Fruit fly (Drosophila melanogaster) whole organism, embryonic: ENCODE data around the gene ND-MNLL.

Experiments
- Ada2b ChIP-seq: fragments of 200-800 bp; sonication (Bioruptor generic); IDR thresholded peaks from 2 replicates; pipeline ENCODE4 v1.3.6; 2022; ENCODE audit warnings: missing biosample characterization, missing genetic modification characterization
- Awh ChIP-seq: fragments of 200-800 bp; sonication (Bioruptor generic); IDR thresholded peaks from 2 replicates; pipeline ENCODE4, ENCODE4 v1.3.6; 2022; ENCODE audit warnings: missing biosample characterization, missing genetic modification characterization
- CG10274 ChIP-seq: fragments of 200-800 bp; sonication (Bioruptor generic); optimal IDR thresholded peaks from 3 replicates; lab custom pipeline; 2017; ENCODE audit warnings: missing biosample characterization, mild to moderate bottlenecking, missing genetic modification characterization
- CG12391 ChIP-seq: fragments of 200-800 bp; sonication (Bioruptor generic); optimal IDR thresholded peaks from 3 replicates; lab custom pipeline; 2018; ENCODE audit warnings: missing biosample characterization, mild to moderate bottlenecking, missing genetic modification characterization, moderate library complexity
- CG14710 ChIP-seq: fragments of 200-800 bp; sonication (Bioruptor generic); optimal IDR thresholded peaks from 3 replicates; lab custom pipeline; 2019; ENCODE audit warnings: missing biosample characterization, mild to moderate bottlenecking, missing genetic modification characterization, moderate library complexity
- CG15269 ChIP-seq: fragments of 200-800 bp; sonication (Bioruptor generic); optimal IDR thresholded peaks from 2 replicates; lab custom pipeline; 2018; ENCODE audit warnings: missing biosample characterization, mild to moderate bottlenecking, missing genetic modification characterization, moderate library complexity
- CG1529 ChIP-seq: fragments of 200-800 bp; sonication (Bioruptor generic); optimal IDR thresholded peaks from 3 replicates; lab custom pipeline; 2018; ENCODE audit warnings: missing biosample characterization, missing genetic modification characterization
- CG15479 ChIP-seq: fragments of 200-800 bp; sonication (Bioruptor generic); optimal IDR thresholded peaks from 3 replicates; lab custom pipeline; 2019; ENCODE audit warnings: missing biosample characterization, mild to moderate bottlenecking, missing genetic modification characterization, moderate library complexity
- CG15696 ChIP-seq: fragments of 200-800 bp; sonication (Bioruptor generic); optimal IDR thresholded peaks from 2 replicates; lab custom pipeline; 2019; ENCODE audit warnings: missing biosample characterization, mild to moderate bottlenecking, missing genetic modification characterization, moderate library complexity
- CG16779 ChIP-seq: fragments of 200-800 bp; sonication (Bioruptor generic); IDR thresholded peaks from 2 replicates; pipeline ENCODE4 v1.3.6; 2022; ENCODE audit warnings: missing biosample characterization, missing genetic modification characterization
- CG17328 ChIP-seq: fragments of 200-800 bp; sonication (Bioruptor generic); IDR thresholded peaks from 2 replicates; pipeline ENCODE4 v1.3.6; 2022; ENCODE audit warnings: missing biosample characterization, missing genetic modification characterization
- CG2202 ChIP-seq: fragments of 200-800 bp; sonication (Bioruptor generic); optimal IDR thresholded peaks from 2 replicates; lab custom pipeline; 2018; ENCODE audit warnings: missing biosample characterization, mild to moderate bottlenecking, missing genetic modification characterization
- CG3065 ChIP-seq: fragments of 200-800 bp; sonication (Bioruptor generic); optimal IDR thresholded peaks from 2 replicates; lab custom pipeline; 2016; ENCODE audit warnings: missing biosample characterization, missing genetic modification characterization
- CG34224 ChIP-seq: fragments of 200-800 bp; sonication (Bioruptor generic); IDR thresholded peaks from 3 replicates; pipeline ENCODE4 v1.3.6; 2022; ENCODE audit warnings: missing biosample characterization, missing genetic modification characterization; ENCODE audit not compliant: partially characterized antibody
- CG3847 ChIP-seq: fragments of 200-800 bp; sonication (Bioruptor generic); IDR thresholded peaks from 2 replicates; pipeline ENCODE4 v1.3.6; 2022; ENCODE audit warnings: missing biosample characterization, missing genetic modification characterization
- CG4730 ChIP-seq: fragments of 200-800 bp; sonication (Bioruptor generic); IDR thresholded peaks from 2 replicates; pipeline ENCODE4 v1.3.6; 2022; ENCODE audit warnings: missing biosample characterization, missing genetic modification characterization
- CG4854 ChIP-seq: fragments of 200-800 bp; sonication (Bioruptor generic); optimal IDR thresholded peaks from 2 replicates; lab custom pipeline; 2016; ENCODE audit warnings: missing biosample characterization, missing genetic modification characterization, inconsistent platforms
- CG8359 ChIP-seq: fragments of 200-800 bp; sonication (Bioruptor generic); optimal IDR thresholded peaks from 2 replicates; lab custom pipeline; 2017; ENCODE audit warnings: missing biosample characterization, mild to moderate bottlenecking, missing genetic modification characterization, borderline replicate concordance
- CG9797 ChIP-seq: fragments of 200-800 bp; sonication (Bioruptor generic); optimal IDR thresholded peaks from 3 replicates; lab custom pipeline; 2018; ENCODE audit warnings: missing biosample characterization, mild to moderate bottlenecking, missing genetic modification characterization
- D ChIP-seq, 2 experiments: fragments of 200-800 bp in 1 of 2; fragments of >200 bp in 1 of 2; sonication (Bioruptor generic) in 1 of 2; optimal IDR thresholded peaks; 2 replicates in 1 of 2; 3 replicates in 1 of 2; lab custom pipeline; 2017; ENCODE audit warnings: mild to moderate bottlenecking in 1 of 2, missing biosample characterization in 1 of 2, missing genetic modification characterization in 1 of 2, missing genetic modification reagents in 1 of 2
- Doc2 ChIP-seq: fragments of 200-800 bp; sonication (Bioruptor generic); IDR thresholded peaks from 2 replicates; pipeline ENCODE4 v1.3.6; 2022; ENCODE audit warnings: missing biosample characterization, missing genetic modification characterization
- E2f1 ChIP-seq: fragments of 200-800 bp; sonication (Bioruptor generic); IDR thresholded peaks from 2 replicates; pipeline ENCODE4 v1.3.6; 2022; ENCODE audit warnings: missing biosample characterization, missing genetic modification characterization
- HLHmδ ChIP-seq: fragments of 200-800 bp; sonication (Bioruptor generic); optimal IDR thresholded peaks from 2 replicates; lab custom pipeline; 2018; ENCODE audit warnings: missing biosample characterization, mild to moderate bottlenecking, missing genetic modification characterization, moderate library complexity
- NC2α ChIP-seq: fragments of 200-800 bp; sonication (Bioruptor generic); optimal IDR thresholded peaks from 2 replicates; lab custom pipeline; 2016; ENCODE audit warnings: missing biosample characterization, missing genetic modification characterization
- NK7.1 ChIP-seq: fragments of 200-800 bp; sonication (Bioruptor generic); optimal IDR thresholded peaks from 3 replicates; lab custom pipeline; 2016; ENCODE audit warnings: missing biosample characterization, missing genetic modification characterization
- Sry-δ ChIP-seq: fragments of 200-800 bp; sonication (Bioruptor generic); optimal IDR thresholded peaks from 2 replicates; lab custom pipeline; 2016; ENCODE audit warnings: missing biosample characterization, missing genetic modification characterization
- TFAM ChIP-seq: fragments of 200-800 bp; sonication (Bioruptor generic); optimal IDR thresholded peaks from 2 replicates; lab custom pipeline; 2017; ENCODE audit warnings: missing biosample characterization, missing genetic modification characterization, inconsistent platforms
- Vsx1 ChIP-seq: fragments of 200-800 bp; sonication (Bioruptor generic); optimal IDR thresholded peaks from 2 replicates; lab custom pipeline; 2017; ENCODE audit warnings: missing biosample characterization, mild to moderate bottlenecking, missing genetic modification characterization, missing genetic modification reagents
- cad ChIP-seq: fragments of >200 bp; optimal IDR thresholded peaks from 2 replicates; lab custom pipeline; 2017; ENCODE audit warnings: missing biosample characterization, missing genetic modification characterization
- dan ChIP-seq: fragments of 200-800 bp; sonication (Bioruptor generic); IDR thresholded peaks from 2 replicates; pipeline ENCODE4 v1.3.6; 2022; ENCODE audit warnings: missing biosample characterization, missing genetic modification characterization
- danr ChIP-seq: fragments of 200-800 bp; sonication (Bioruptor generic); IDR thresholded peaks from 2 replicates; pipeline ENCODE4 v1.3.6; 2022; ENCODE audit warnings: missing biosample characterization, missing genetic modification characterization
- dati ChIP-seq: fragments of 200-800 bp; sonication (Bioruptor generic); IDR thresholded peaks from 2 replicates; pipeline ENCODE4 v1.3.6; 2022; ENCODE audit warnings: missing biosample characterization, missing genetic modification characterization
- dimm ChIP-seq: fragments of 200-800 bp; sonication (Bioruptor generic); IDR thresholded peaks from 2 replicates; pipeline ENCODE4 v1.3.6; 2022; ENCODE audit warnings: missing biosample characterization, missing genetic modification characterization
- disco-r ChIP-seq: fragments of 200-800 bp; sonication (Bioruptor generic); optimal IDR thresholded peaks from 2 replicates; lab custom pipeline; 2016; ENCODE audit warnings: missing biosample characterization, missing genetic modification characterization
- dm ChIP-seq: fragments of 200-800 bp; sonication (Bioruptor generic); optimal IDR thresholded peaks from 3 replicates; lab custom pipeline; 2016; ENCODE audit warnings: missing biosample characterization, missing genetic modification characterization
- dmrt11E ChIP-seq: fragments of 200-800 bp; sonication (Bioruptor generic); optimal IDR thresholded peaks from 3 replicates; lab custom pipeline; 2018; ENCODE audit warnings: missing biosample characterization, mild to moderate bottlenecking, missing genetic modification characterization, moderate library complexity
- dysf ChIP-seq: fragments of 200-800 bp; sonication (Bioruptor generic); IDR thresholded peaks from 3 replicates; pipeline ENCODE4 v1.3.6; 2022; ENCODE audit warnings: missing biosample characterization, missing genetic modification characterization
- fru ChIP-seq: fragments of >200 bp; optimal IDR thresholded peaks from 2 replicates; lab custom pipeline; 2017
- gcm2 ChIP-seq: fragments of 200-800 bp; sonication (Bioruptor generic); optimal IDR thresholded peaks from 2 replicates; lab custom pipeline; 2016; ENCODE audit warnings: missing biosample characterization, missing genetic modification characterization
- her ChIP-seq: fragments of 200-800 bp; sonication (Bioruptor generic); optimal IDR thresholded peaks from 2 replicates; lab custom pipeline; 2016; ENCODE audit warnings: missing biosample characterization, missing genetic modification characterization
- kni ChIP-seq: fragments of 200-800 bp; sonication (Bioruptor generic); optimal IDR thresholded peaks from 3 replicates; lab custom pipeline; 2017; ENCODE audit warnings: mild to moderate bottlenecking, missing biosample characterization, missing genetic modification reagents, missing genetic modification characterization
- lola ChIP-seq, 3 experiments: fragments of >200 bp in 2 of 3; fragments of 200-800 bp in 1 of 3; sonication (Bioruptor generic) in 1 of 3; optimal IDR thresholded peaks; 2 replicates each; lab custom pipeline; 2017 to 2019; ENCODE audit warnings: missing biosample characterization in 3 of 3, missing genetic modification characterization in 3 of 3, mild to moderate bottlenecking in 1 of 3, moderate library complexity in 1 of 3
- mld ChIP-seq: fragments of 200-800 bp; sonication (Bioruptor generic); IDR thresholded peaks from 3 replicates; pipeline ENCODE4 v1.3.6; 2022; ENCODE audit warnings: missing biosample characterization, missing genetic modification characterization; ENCODE audit not compliant: partially characterized antibody
- odd ChIP-seq: fragments of 200-800 bp; sonication (Bioruptor generic); optimal IDR thresholded peaks from 2 replicates; lab custom pipeline; 2017; ENCODE audit warnings: missing biosample characterization, mild to moderate bottlenecking, missing genetic modification characterization
- p53 ChIP-seq: fragments of 200-800 bp; sonication (Bioruptor generic); optimal IDR thresholded peaks from 2 replicates; lab custom pipeline; 2016; ENCODE audit warnings: missing biosample characterization, missing genetic modification characterization
- pfk ChIP-seq: fragments of 200-800 bp; sonication (Bioruptor generic); optimal IDR thresholded peaks from 2 replicates; lab custom pipeline; 2018; ENCODE audit warnings: missing biosample characterization, mild to moderate bottlenecking, missing genetic modification characterization, moderate library complexity
- phol ChIP-seq: fragments of 200-800 bp; sonication (Bioruptor generic); optimal IDR thresholded peaks from 3 replicates; lab custom pipeline; 2018; ENCODE audit warnings: missing biosample characterization, mild to moderate bottlenecking, missing genetic modification characterization, moderate library complexity
- pros ChIP-seq: fragments of 200-800 bp; sonication (Bioruptor generic); optimal IDR thresholded peaks from 3 replicates; lab custom pipeline; 2019; ENCODE audit warnings: missing biosample characterization, mild to moderate bottlenecking, missing genetic modification characterization, moderate library complexity
- sqz ChIP-seq: fragments of 200-800 bp; sonication (Bioruptor generic); optimal IDR thresholded peaks from 3 replicates; lab custom pipeline; 2018; ENCODE audit warnings: missing biosample characterization, mild to moderate bottlenecking, missing genetic modification characterization

Gene ND-MNLL

dm6 chrX:7891596-7892538 is 1.7 kb downstream of the ND-MNLL start, which contains the start of gene Nek2 (continued):
- TF ChIP-seq dimm (no peak), CG2202 (tag; lab: Kevin White, UChicago) (no peak), dmrt11E (tag; lab: Kevin White, UChicago) (peak; percentile 17), E2f1 (GFP tag; lab: Robert Waterston, UW) (no peak), Doc2 (GFP tag; lab: Robert Waterston, UW) (no peak), Vsx1 (GFP tag; lab: Kevin White, UChicago) (no peak), dysf (no peak), gcm2 (GFP tag; lab: Kevin White, UChicago) (no peak), disco-r (GFP tag; lab: Kevin White, UChicago) (no peak), danr (GFP tag; lab: Robert Waterston, UW) (no peak), dm (no peak), pfk (GFP tag; lab: Kevin White, UChicago) (peak; percentile 43), Sry-δ (no peak), CG8359 (GFP tag; lab: Kevin White, UChicago) (no peak), CG9797 (GFP tag; lab: Kevin White, UChicago) (no peak), fru (lab: Kevin White, UChicago) (no peak), CG3065 (GFP tag; lab: Kevin White, UChicago) (no peak), CG15269 (tag; lab: Kevin White, UChicago) (no peak), D (optimal IDR thresholded peaks at IDR 0.05; lab: Kevin White, UChicago) (peak; percentile 66), D (GFP tag; optimal IDR thresholded peaks at IDR 0.05; lab: Kevin White, UChicago) (no peak), Awh (GFP tag; lab: Robert Waterston, UW) (no peak), lola (GFP tag; optimal IDR thresholded peaks at IDR 0.05; lab: Kevin White, UChicago) (peak in 1 of 3 experiments; percentile 43), dan (GFP tag; lab: Robert Waterston, UW) (no peak), CG4730 (GFP tag; lab: Robert Waterston, UW) (no peak), CG10274 (GFP tag; lab: Kevin White, UChicago) (no peak), mld (GFP tag; lab: Robert Waterston, UW) (no peak), CG34224 (GFP tag; lab: Robert Waterston, UW) (no peak), CG17328 (GFP tag; lab: Robert Waterston, UW) (no peak), cad (GFP tag; lab: Kevin White, UChicago) (peak; percentile 55), pros (GFP tag; lab: Kevin White, UChicago) (no peak), TFAM (no peak), CG4854 (GFP tag; lab: Kevin White, UChicago) (no peak), Ada2b (GFP tag; lab: Robert Waterston, UW) (no peak), NK7.1 (GFP tag; lab: Kevin White, UChicago) (no peak), CG15479 (GFP tag; lab: Kevin White, UChicago) (peak; percentile 47), NC2α (GFP tag; lab: Kevin White, UChicago) (no peak), CG3847 (GFP tag; lab: Robert Waterston, UW) (no peak), CG16779 (GFP tag; lab: Robert Waterston, UW) (no peak), odd (GFP tag; lab: Kevin White, UChicago) (no peak), her (no peak), CG15696 (no peak), HLHmδ (GFP tag; lab: Kevin White, UChicago) (peak; percentile 4), p53 (GFP tag; lab: Kevin White, UChicago) (no peak), CG12391 (peak; percentile 37), kni (GFP tag; lab: Kevin White, UChicago) (peak; percentile 25), sqz (no peak), phol (tag; lab: Kevin White, UChicago) (peak; percentile 5), CG14710 (peak; percentile 18), CG1529 (GFP tag; lab: Kevin White, UChicago) (no peak), dati (no peak)
